Worm (Caenorhabditis elegans): ENCODE data around the gene T16G1.2.

The T16G1.2 gene

DNA sequence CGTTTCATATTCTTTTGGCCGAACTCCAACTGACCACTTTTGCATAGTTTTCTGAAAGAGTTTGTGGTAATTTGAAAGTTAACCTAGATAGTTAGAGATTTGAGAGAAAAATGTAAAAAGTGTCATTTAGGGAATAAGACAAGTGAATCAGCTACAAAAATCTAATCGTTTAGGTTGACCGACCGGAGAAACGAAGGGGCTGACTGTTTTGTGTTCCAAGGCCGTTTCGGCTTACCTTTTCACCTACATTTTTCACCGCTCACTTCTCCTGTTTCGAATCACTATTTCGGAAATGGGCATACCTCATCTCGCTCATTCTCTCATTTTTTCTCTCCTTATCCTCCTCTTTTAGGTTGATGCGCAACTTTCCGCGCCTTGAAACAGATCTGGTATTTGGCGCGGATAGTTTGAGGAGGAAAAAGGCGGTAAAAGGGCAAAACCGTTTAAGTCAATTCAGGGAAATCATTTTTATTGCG is 31.8 kb downstream of the T16G1.2 start, which contains the start of gene mpst-7:
Gene mpst-7 (minus strand): TSS at position 51 of the 476 bp plus-strand sequence.
- TF ChIP-seq tbp1 (GFP tag; optimal IDR thresholded peaks at IDR 0.05) (no peak), ccch-3 (GFP tag; optimal IDR thresholded peaks at IDR 0.05) (no peak), snpc-4 (GFP tag; optimal IDR thresholded peaks at IDR 0.05) (no peak), snpc-4 (tag; optimal IDR thresholded peaks at IDR 0.05) (no peak), madf-6 (GFP tag; IDR thresholded peaks at IDR 0.05) (peak; percentile 36; the same call in 1 of the 2 replicates), efl-1 (GFP tag; optimal IDR thresholded peaks at IDR 0.05) (peak; percentile 57)

DNA sequence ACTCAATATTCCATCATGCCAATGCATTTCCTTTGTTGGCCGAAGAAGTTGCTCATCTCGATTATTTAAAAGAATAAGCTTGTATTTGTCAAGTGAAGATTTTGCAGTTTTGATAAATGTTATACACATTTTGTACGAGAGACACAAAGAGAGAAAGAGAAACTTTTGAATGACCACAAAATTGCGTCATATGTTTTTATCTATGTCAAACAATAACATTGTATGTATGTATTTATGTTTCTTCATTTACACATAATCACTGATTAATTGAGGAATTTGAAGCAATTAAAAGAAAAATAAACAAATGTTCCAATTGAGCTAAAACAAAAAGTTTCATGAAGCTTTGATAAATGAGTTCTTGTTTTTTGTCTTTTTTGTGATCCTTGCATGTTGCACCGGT is 33.9 kb downstream of the T16G1.2 start, which contains the start of gene hrg-9:
Gene hrg-9 (minus strand): TSS at position 152 of the 400 bp plus-strand sequence.
- no peak for TF ChIP-seq cebp-2 (GFP tag; IDR thresholded peaks at IDR 0.05)
- TF ChIP-seq let-526 (GFP tag; IDR thresholded peaks at IDR 0.05), result no peak
- no peak for TF ChIP-seq ceh-91 (GFP tag; IDR thresholded peaks at IDR 0.05)
- TF ChIP-seq him-1 (tag; optimal IDR thresholded peaks at IDR 0.05), result no peak
- no peak for TF ChIP-seq madf-10 (tag; optimal IDR thresholded peaks at IDR 0.05)
- TF ChIP-seq T26A5.8 (tag; optimal IDR thresholded peaks at IDR 0.05), result no peak
- no peak for TF ChIP-seq tbp1 (GFP tag; optimal IDR thresholded peaks at IDR 0.05)
- TF ChIP-seq lin-54 (GFP tag; optimal IDR thresholded peaks at IDR 0.05), result no peak
- no peak for TF ChIP-seq pbrm-1 (GFP tag; IDR thresholded peaks at IDR 0.05)
- TF ChIP-seq F22D6.2 (tag; optimal IDR thresholded peaks at IDR 0.05), result no peak
- no peak for TF ChIP-seq fkh-3 (tag; optimal IDR thresholded peaks at IDR 0.05)
- no peak for TF ChIP-seq akir-1 (GFP tag; optimal IDR thresholded peaks at IDR 0.05)
- TF ChIP-seq Y53F4B.3 (GFP tag; IDR thresholded peaks at IDR 0.05), result no peak
- TF ChIP-seq lin-35 (GFP tag; optimal IDR thresholded peaks at IDR 0.05), result no peak
- TF ChIP-seq K12H6.12 (tag; optimal IDR thresholded peaks at IDR 0.05), result no peak
- no peak for TF ChIP-seq unc-130 (GFP tag; optimal IDR thresholded peaks at IDR 0.05)
- TF ChIP-seq pha-4 (tag; optimal IDR thresholded peaks at IDR 0.05), result no peak

DNA sequence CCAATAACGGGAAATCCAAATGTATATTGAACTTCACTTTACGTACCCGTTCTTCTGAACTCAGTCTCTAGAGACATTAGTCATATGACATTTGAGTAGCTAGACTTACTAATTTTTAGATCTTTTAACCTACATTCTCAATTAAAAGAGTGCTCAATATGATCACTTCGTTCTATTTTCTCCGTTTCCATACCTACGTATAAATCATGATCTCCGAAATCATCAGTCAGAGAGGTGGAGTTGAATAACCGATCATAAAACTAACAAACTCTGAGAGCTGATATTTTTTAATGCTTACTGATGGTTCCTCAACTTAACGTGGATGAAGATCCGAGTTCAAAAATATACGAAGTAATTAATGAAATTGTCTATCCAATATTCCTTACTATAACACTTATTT is 34.8 kb downstream of the T16G1.2 start, which contains the start of gene srd-35:
Gene srd-35 (plus strand): TSS at position 301 of the 400 bp plus-strand sequence.
- no peak for TF ChIP-seq nhr-90 (tag; optimal IDR thresholded peaks at IDR 0.05)
- no peak for TF ChIP-seq zfh-2 (GFP tag; conservative IDR thresholded peaks at IDR 0.05)
- TF ChIP-seq T26A5.8 (tag; optimal IDR thresholded peaks at IDR 0.05), result no peak
- no peak for TF ChIP-seq ztf-3 (GFP tag; optimal IDR thresholded peaks at IDR 0.05)
- TF ChIP-seq egl-44 (GFP tag; IDR thresholded peaks at IDR 0.05), result no peak
- no peak for TF ChIP-seq ceh-27 (GFP tag; optimal IDR thresholded peaks at IDR 0.05)
- TF ChIP-seq rcor-1 (GFP tag; IDR thresholded peaks at IDR 0.05), result no peak

DNA sequence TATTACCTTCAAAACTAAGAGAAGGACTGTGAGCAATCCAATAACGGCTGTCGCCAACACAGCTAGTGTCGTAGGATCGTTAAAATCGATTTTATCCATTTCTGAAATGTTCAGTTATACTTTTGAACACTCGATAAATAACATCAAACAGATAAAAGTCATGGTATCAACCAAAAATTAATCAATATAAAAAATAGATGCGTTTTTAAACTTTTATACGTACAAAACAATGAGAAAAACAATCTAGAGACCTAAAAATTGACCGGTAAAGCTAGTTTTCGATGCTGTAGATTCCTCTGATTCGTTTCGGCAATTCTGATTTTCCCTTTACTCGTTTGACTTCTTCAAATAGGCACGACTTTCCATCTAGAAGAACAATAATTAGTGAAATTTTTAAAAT is 37.8 kb downstream of the T16G1.2 start, which contains the start of gene R186.3:
Gene R186.3 (minus strand): TSS at position 101 of the 400 bp plus-strand sequence.
- no peak for TF ChIP-seq F49E8.2 (tag; optimal IDR thresholded peaks at IDR 0.05; ENCODE audit: insufficient read depth)
- TF ChIP-seq F22D6.2 (tag; optimal IDR thresholded peaks at IDR 0.05), result no peak
- TF ChIP-seq Y53G8AR.9 (GFP tag; conservative IDR thresholded peaks at IDR 0.05), result no peak
- TF ChIP-seq madf-10 (tag; optimal IDR thresholded peaks at IDR 0.05), result no peak
- no peak for TF ChIP-seq ztf-28 (GFP tag; IDR thresholded peaks at IDR 0.05)
- no peak for TF ChIP-seq cebp-1 (GFP tag; IDR thresholded peaks at IDR 0.05)
- TF ChIP-seq cebp-1 (tag; optimal IDR thresholded peaks at IDR 0.05), result no peak
- TF ChIP-seq fkh-3 (tag; optimal IDR thresholded peaks at IDR 0.05), result no peak
- TF ChIP-seq repo-1 (tag; optimal IDR thresholded peaks at IDR 0.05), result no peak
- TF ChIP-seq attf-5 (GFP tag; optimal IDR thresholded peaks at IDR 0.05), result no peak
- TF ChIP-seq B0261.1 (tag; optimal IDR thresholded peaks at IDR 0.05), result no peak
- no peak for TF ChIP-seq egl-18 (GFP tag; IDR thresholded peaks at IDR 0.05)
- no peak for TF ChIP-seq Y56A3A.18 (GFP tag; IDR thresholded peaks at IDR 0.05)
- TF ChIP-seq somi-1 (GFP tag; optimal IDR thresholded peaks at IDR 0.05), result no peak
- TF ChIP-seq B0035.1 (tag; optimal IDR thresholded peaks at IDR 0.05), result no peak
- TF ChIP-seq pbrm-1 (GFP tag; IDR thresholded peaks at IDR 0.05), result no peak
- TF ChIP-seq F52B5.7 (tag; optimal IDR thresholded peaks at IDR 0.05), result no peak
- TF ChIP-seq B0019.2 (GFP tag; conservative IDR thresholded peaks at IDR 0.05), result no peak

Data from whole organism, young adult.